Worm (Caenorhabditis elegans): ENCODE measurements around the gene srh-239.

- no peak for TF ChIP-seq him-1 (tag; optimal IDR thresholded peaks at IDR 0.05)
- no peak for TF ChIP-seq dao-5 (tag; optimal IDR thresholded peaks at IDR 0.05)
- TF ChIP-seq W03F9.2 (tag; optimal IDR thresholded peaks at IDR 0.05): no peak
Observed at ce11 chrV:15479825-15480224, 34.3 kb downstream of the srh-239 start.
